Fruit fly (Drosophila melanogaster): Measurements from ENCODE around the gene Sam-S.

The Sam-S gene

DNA sequence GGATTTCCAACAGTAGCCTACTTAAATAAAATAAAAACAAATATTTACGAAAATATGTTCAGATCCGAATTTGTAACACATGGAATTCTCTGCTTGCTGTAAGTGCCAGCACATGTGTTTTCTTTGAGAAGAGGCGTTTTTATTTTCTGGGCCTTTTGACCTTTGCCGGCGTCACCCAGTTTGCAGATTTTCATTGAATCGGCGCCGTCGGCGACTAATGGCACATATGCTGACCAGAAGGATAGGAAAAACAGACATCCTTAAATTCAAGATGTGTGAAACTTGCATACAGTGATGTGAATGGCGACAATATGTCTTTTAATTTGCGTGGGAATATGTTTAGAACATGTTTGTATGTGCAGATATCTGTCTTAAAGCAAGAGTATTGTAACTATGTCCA lies 16.6 kb upstream of the Sam-S start:
- TF ChIP-seq EcR (GFP tag; optimal IDR thresholded peaks at IDR 0.05) (no peak), Ets98B (GFP tag; IDR thresholded peaks at IDR 0.05) (no peak), CG10348 (GFP tag; IDR thresholded peaks at IDR 0.05) (no peak), Pif1A (GFP tag; optimal IDR thresholded peaks at IDR 0.05) (no peak), CG32121 (GFP tag; IDR thresholded peaks at IDR 0.05) (no peak), CG12605 (GFP tag; IDR thresholded peaks at IDR 0.05) (no peak), CG34367 (tag; optimal IDR thresholded peaks at IDR 0.05) (no peak), CG13204 (GFP tag; optimal IDR thresholded peaks at IDR 0.05) (no peak), D1 (tag; optimal IDR thresholded peaks at IDR 0.05) (no peak), CG8159 (tag; optimal IDR thresholded peaks at IDR 0.05) (no peak), CG8301 (tag; optimal IDR thresholded peaks at IDR 0.05) (no peak), CG9948 (tag; optimal IDR thresholded peaks at IDR 0.05) (no peak), CG17806 (tag; optimal IDR thresholded peaks at IDR 0.05) (no peak), Snoo (tag; optimal IDR thresholded peaks at IDR 0.05) (no peak), gl (tag; optimal IDR thresholded peaks at IDR 0.05) (no peak), fd96Ca (GFP tag; IDR thresholded peaks at IDR 0.05) (no peak), CG14655 (GFP tag; optimal IDR thresholded peaks at IDR 0.05) (no peak)

DNA sequence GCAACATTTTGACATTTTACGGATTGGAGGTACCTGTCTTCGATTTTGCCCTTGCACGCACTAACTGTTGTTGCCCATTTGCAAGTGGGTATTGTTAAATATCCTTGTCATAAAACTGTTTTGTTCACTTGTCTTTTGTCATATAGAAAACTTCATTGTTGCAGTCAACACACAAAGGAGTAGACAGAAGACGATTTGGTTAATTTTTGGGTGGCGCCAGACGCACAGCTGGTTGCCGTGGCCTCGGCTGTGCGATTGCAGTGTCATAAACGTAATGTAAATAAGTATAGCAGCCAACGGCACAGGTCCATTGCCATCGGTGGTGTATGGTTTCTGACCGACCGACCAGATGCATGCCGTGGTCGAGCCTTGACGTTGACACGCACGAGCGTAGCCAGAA lies 15.4 kb upstream of the Sam-S start:
- TF ChIP-seq Pif1A (GFP tag; optimal IDR thresholded peaks at IDR 0.05) (no peak), CG14655 (GFP tag; optimal IDR thresholded peaks at IDR 0.05) (no peak), fd96Ca (GFP tag; IDR thresholded peaks at IDR 0.05) (no peak), rn (GFP tag; IDR thresholded peaks at IDR 0.05) (no peak), CG13204 (GFP tag; optimal IDR thresholded peaks at IDR 0.05) (no peak), Ets98B (GFP tag; IDR thresholded peaks at IDR 0.05) (no peak)

DNA sequence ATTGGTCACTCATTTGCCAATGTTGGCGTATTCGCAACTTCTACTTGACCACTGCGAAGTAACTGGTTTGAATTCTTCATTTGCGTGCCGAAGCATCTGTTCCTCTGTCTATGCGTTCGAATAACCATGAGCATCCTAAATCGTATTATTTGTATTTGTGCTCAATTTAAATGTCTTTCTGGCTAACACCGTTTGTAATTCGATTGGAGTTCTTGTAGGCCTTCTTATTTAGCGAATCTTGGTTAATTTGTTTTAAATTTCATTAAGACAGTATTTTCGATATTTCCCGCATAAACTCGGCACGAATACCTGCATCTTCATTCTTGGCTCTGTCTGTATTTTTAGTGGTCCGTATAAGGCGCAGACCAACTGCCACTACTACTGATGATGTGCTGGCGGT lies 14.9 kb upstream of the Sam-S start:
- peak; percentile 81 for TF ChIP-seq Pif1A (GFP tag; optimal IDR thresholded peaks at IDR 0.05)
- peak; percentile 87 for TF ChIP-seq Pif1B (GFP tag; optimal IDR thresholded peaks at IDR 0.05)
- no peak for TF ChIP-seq CG12605 (GFP tag; IDR thresholded peaks at IDR 0.05)
- no peak for TF ChIP-seq CG13204 (GFP tag; optimal IDR thresholded peaks at IDR 0.05)
- peak; percentile 43; the same call in 1 of the 2 replicates for TF ChIP-seq Ets98B (GFP tag; IDR thresholded peaks at IDR 0.05)
- TF ChIP-seq CG34367 (tag; optimal IDR thresholded peaks at IDR 0.05) = peak; percentile 87
- peak; percentile 78 for TF ChIP-seq CG9948 (tag; optimal IDR thresholded peaks at IDR 0.05)
- TF ChIP-seq D1 (tag; optimal IDR thresholded peaks at IDR 0.05) = peak; percentile 57
- no peak for TF ChIP-seq CG10348 (GFP tag; IDR thresholded peaks at IDR 0.05)
- peak; percentile 90 for TF ChIP-seq CG15710 (tag; optimal IDR thresholded peaks at IDR 0.05)
- peak; percentile 82 for TF ChIP-seq gl (tag; optimal IDR thresholded peaks at IDR 0.05)
- TF ChIP-seq CG4496 (GFP tag; IDR thresholded peaks at IDR 0.05) = peak; percentile 80
- TF ChIP-seq fd96Ca (GFP tag; IDR thresholded peaks at IDR 0.05) = no peak; the same call in 2 of the 3 replicates
- TF ChIP-seq CG32121 (GFP tag; IDR thresholded peaks at IDR 0.05) = no peak
- peak; percentile 87 for TF ChIP-seq CG17806 (tag; optimal IDR thresholded peaks at IDR 0.05)
- TF ChIP-seq CG14655 (GFP tag; optimal IDR thresholded peaks at IDR 0.05) = peak; percentile 90
- peak; percentile 71 for TF ChIP-seq Snoo (tag; optimal IDR thresholded peaks at IDR 0.05)
- peak; percentile 86 for TF ChIP-seq CG8301 (tag; optimal IDR thresholded peaks at IDR 0.05)
- peak; percentile 87 for TF ChIP-seq CG8159 (tag; optimal IDR thresholded peaks at IDR 0.05)
- peak; percentile 44 for TF ChIP-seq EcR (GFP tag; optimal IDR thresholded peaks at IDR 0.05)
- no peak for TF ChIP-seq rn (GFP tag; IDR thresholded peaks at IDR 0.05)

DNA sequence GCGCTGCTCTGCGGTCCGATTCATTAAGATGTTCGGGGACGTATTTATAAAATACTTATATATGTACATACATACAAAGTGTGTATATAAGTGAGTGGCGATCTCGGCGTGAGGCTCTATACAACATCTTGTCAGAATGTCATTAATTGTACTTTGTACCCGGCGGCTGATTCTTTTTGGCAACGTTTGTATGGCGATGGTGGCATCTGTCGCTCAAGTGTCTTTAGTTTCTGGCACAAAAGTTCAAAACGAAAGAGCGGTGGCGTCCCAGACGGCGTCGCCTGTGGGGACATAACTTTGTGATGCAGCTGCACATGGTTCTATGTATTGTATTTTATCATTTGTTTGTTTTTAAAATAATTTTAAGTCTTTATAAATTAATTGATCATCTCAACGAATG lies 13.7 kb upstream of the Sam-S start:
- TF ChIP-seq CG17806 (tag; optimal IDR thresholded peaks at IDR 0.05) (no peak), CG4496 (GFP tag; IDR thresholded peaks at IDR 0.05) (no peak), CG8301 (tag; optimal IDR thresholded peaks at IDR 0.05) (no peak), CG13204 (GFP tag; optimal IDR thresholded peaks at IDR 0.05) (no peak), Pif1B (GFP tag; optimal IDR thresholded peaks at IDR 0.05) (no peak), Snoo (tag; optimal IDR thresholded peaks at IDR 0.05) (no peak), EcR (GFP tag; optimal IDR thresholded peaks at IDR 0.05) (no peak), CG32121 (GFP tag; IDR thresholded peaks at IDR 0.05) (no peak; the same call in 1 of the 2 replicates), D1 (tag; optimal IDR thresholded peaks at IDR 0.05) (no peak), Ets98B (GFP tag; IDR thresholded peaks at IDR 0.05) (peak; percentile 54; the same call in 1 of the 2 replicates), CG8159 (tag; optimal IDR thresholded peaks at IDR 0.05) (no peak), CG9948 (tag; optimal IDR thresholded peaks at IDR 0.05) (no peak), fd96Ca (GFP tag; IDR thresholded peaks at IDR 0.05) (0 out of 3 replicates have a peak, but pooled peaks have one; percentile 27), CG10348 (GFP tag; IDR thresholded peaks at IDR 0.05) (no peak)

DNA sequence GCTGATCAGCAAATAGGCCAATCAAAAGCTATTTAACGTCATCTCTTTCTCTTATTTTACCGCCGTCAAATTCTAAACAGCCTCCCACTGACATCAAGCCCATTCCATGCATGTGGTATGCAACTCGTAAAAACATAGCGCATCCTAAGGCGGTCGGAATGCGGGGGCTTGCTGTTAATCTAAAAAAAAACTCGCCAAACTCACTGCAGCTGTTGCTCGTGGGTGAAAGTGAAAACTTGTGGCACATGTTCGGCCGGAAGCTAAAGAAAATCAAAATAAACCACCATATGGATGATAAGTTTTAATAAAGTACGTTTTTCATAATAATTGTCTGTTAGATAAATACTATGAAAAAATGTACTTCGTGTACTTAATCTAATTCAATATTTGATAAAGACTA lies 12.6 kb upstream of the Sam-S start:
- TF ChIP-seq CG13204 (GFP tag; optimal IDR thresholded peaks at IDR 0.05) (no peak), CG32121 (GFP tag; IDR thresholded peaks at IDR 0.05) (peak; percentile 20; the same call in 1 of the 2 replicates), CG17806 (tag; optimal IDR thresholded peaks at IDR 0.05) (no peak), CG15710 (tag; optimal IDR thresholded peaks at IDR 0.05) (no peak), CG12605 (GFP tag; IDR thresholded peaks at IDR 0.05) (no peak; the same call in 1 of the 2 replicates), Ets98B (GFP tag; IDR thresholded peaks at IDR 0.05) (no peak; the same call in 1 of the 2 replicates)

DNA sequence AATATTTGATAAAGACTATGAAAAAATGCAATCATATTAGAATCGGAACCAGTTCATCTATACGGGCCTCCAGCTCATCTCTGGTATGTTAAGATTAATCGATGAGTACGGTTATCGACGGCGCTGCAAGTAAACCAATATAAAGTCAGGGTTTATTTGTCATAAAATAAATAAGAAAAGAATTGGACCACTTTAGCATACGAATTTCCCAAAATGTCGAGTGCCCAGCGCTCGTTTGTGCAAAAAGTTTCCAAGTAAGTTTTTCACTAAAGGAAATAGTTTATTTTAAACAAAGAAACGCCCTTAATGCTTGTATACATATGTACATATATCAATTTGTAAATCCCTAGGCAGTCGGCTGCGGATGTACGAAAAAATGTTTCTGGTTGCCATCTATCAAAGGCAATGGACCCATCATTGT lies 12.1 kb upstream of the Sam-S start, which contains the start of gene Zir:
Gene Zir (plus strand): TSS at position 101 of the 421 bp plus-strand sequence.
- TF ChIP-seq CG13204 (GFP tag; optimal IDR thresholded peaks at IDR 0.05) (no peak), Pif1B (GFP tag; optimal IDR thresholded peaks at IDR 0.05) (no peak), Pif1A (GFP tag; optimal IDR thresholded peaks at IDR 0.05) (no peak), D1 (tag; optimal IDR thresholded peaks at IDR 0.05) (no peak), CG8159 (tag; optimal IDR thresholded peaks at IDR 0.05) (no peak), CG15710 (tag; optimal IDR thresholded peaks at IDR 0.05) (no peak), CG8301 (tag; optimal IDR thresholded peaks at IDR 0.05) (no peak), CG34367 (tag; optimal IDR thresholded peaks at IDR 0.05) (no peak)

Measured in whole organism, pupa.